Worm (Caenorhabditis elegans): ENCODE measurements around the gene rsp-6.

The rsp-6 gene

ce11 chrIV:7764319-7764718, 26.7 kb downstream of the rsp-6 start:
- TF ChIP-seq jun-1 (tag; optimal IDR thresholded peaks at IDR 0.05) (no peak), zag-1 (tag; optimal IDR thresholded peaks at IDR 0.05) (no peak), lin-13 (GFP tag; optimal IDR thresholded peaks at IDR 0.05) (no peak), mef-2 (tag; optimal IDR thresholded peaks at IDR 0.05) (no peak), sptf-1 (tag; optimal IDR thresholded peaks at IDR 0.05) (no peak), dsc-1 (tag; optimal IDR thresholded peaks at IDR 0.05) (no peak), snpc-4 (tag; optimal IDR thresholded peaks at IDR 0.05) (no peak), pax-3 (tag; optimal IDR thresholded peaks at IDR 0.05) (no peak), tbx-2 (tag; optimal IDR thresholded peaks at IDR 0.05) (no peak), unc-86 (tag; optimal IDR thresholded peaks at IDR 0.05) (no peak), efl-1 (optimal IDR thresholded peaks at IDR 0.05) (no peak), efl-1 (GFP tag; optimal IDR thresholded peaks at IDR 0.05 in 1 of 2) (no peak), ceh-63 (GFP tag; optimal IDR thresholded peaks at IDR 0.05) (no peak)

ce11 chrIV:7763748-7764147, 27.3 kb downstream of the rsp-6 start, which contains the start of the genes C46A5.6 and C46A5.1:
Gene C46A5.6 (minus strand): TSS chrIV:7763848.
Gene C46A5.1 (plus strand): TSS chrIV:7763931.
- no peak for TF ChIP-seq nhr-47 (tag; optimal IDR thresholded peaks at IDR 0.05)
- TF ChIP-seq nhr-28 (tag; optimal IDR thresholded peaks at IDR 0.05), result no peak
- TF ChIP-seq mdl-1 (tag; optimal IDR thresholded peaks at IDR 0.05), result no peak
- no peak for TF ChIP-seq zip-4 (GFP tag; optimal IDR thresholded peaks at IDR 0.05)
- no peak for TF ChIP-seq nhr-12 (tag; optimal IDR thresholded peaks at IDR 0.05)
- no peak for TF ChIP-seq hlh-4 (tag; optimal IDR thresholded peaks at IDR 0.05)
- TF ChIP-seq isw-1 (GFP tag; IDR thresholded peaks at IDR 0.05), result no peak
- no peak for TF ChIP-seq unc-62 (GFP tag; optimal IDR thresholded peaks at IDR 0.05)
- TF ChIP-seq irx-1 (tag; optimal IDR thresholded peaks at IDR 0.05), result no peak
- TF ChIP-seq vab-15 (tag; optimal IDR thresholded peaks at IDR 0.05), result no peak
- no peak for TF ChIP-seq dsc-1 (tag; optimal IDR thresholded peaks at IDR 0.05)
- no peak for TF ChIP-seq nhr-84 (tag; optimal IDR thresholded peaks at IDR 0.05)
- no peak for TF ChIP-seq zag-1 (tag; optimal IDR thresholded peaks at IDR 0.05)
- TF ChIP-seq fkh-10 (GFP tag; optimal IDR thresholded peaks at IDR 0.05), result no peak
- TF ChIP-seq nhr-90 (tag; optimal IDR thresholded peaks at IDR 0.05; ENCODE audit: poor library complexity), result no peak
- TF ChIP-seq hlh-17 (GFP tag; optimal IDR thresholded peaks at IDR 0.05; ENCODE audit: borderline replicate concordance), result no peak
- TF ChIP-seq ztf-11 (tag; optimal IDR thresholded peaks at IDR 0.05), result no peak
- TF ChIP-seq ceh-8 (GFP tag; optimal IDR thresholded peaks at IDR 0.05), result no peak

DNA sequence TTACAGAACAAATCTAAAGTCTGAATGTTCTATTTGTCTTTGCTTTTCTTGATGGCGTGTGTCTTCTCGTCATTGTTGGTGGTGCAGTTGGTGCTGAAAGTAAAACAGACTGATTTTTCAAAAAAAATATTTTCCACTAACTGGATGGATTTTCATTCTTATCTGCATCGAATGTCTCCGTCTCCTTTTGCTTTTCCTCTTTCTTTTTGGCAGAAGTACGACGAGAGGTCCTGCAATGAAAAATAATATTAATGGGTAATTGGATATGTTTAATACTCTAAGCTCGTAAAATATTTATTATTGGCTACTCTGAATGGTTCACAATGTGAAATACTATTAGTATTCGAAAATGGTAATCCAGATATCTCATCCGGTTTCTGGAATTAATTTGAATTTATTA, 30.9 kb downstream of the rsp-6 start, which contains the start of gene del-7:
Gene del-7 (plus strand): TSS at position 301 of the 400 bp plus-strand sequence.
- TF ChIP-seq egl-27 (tag; optimal IDR thresholded peaks at IDR 0.05) (no peak), efl-1 (optimal IDR thresholded peaks at IDR 0.05) (no peak), efl-1 (GFP tag; optimal IDR thresholded peaks at IDR 0.05 in 1 of 2) (no peak), tlp-1 (tag; optimal IDR thresholded peaks at IDR 0.05) (no peak), ztf-11 (tag; optimal IDR thresholded peaks at IDR 0.05) (no peak), grh-1 (GFP tag; IDR thresholded peaks at IDR 0.05) (no peak)

DNA sequence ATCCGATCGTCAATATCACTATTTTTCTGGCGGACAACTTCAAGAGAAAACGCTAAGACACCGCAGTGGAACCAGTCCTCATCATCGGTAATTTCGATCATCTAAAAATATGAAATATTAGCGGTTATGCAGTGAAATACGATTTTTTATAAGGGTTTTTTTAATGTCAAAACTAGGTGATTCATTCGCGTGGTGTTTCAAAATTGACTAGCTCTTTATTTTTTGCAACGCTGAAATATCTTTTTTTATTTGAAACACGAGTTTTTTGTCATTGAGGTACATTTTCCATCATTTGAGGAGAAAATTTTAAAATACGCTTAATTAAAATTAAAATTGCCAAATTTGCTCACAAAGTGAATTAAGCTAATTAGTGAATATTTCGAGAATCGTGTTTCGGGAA, 31.5 kb downstream of the rsp-6 start, which contains the start of gene dsb-3:
Gene dsb-3 (minus strand): TSS at position 101 of the 400 bp plus-strand sequence.
- TF ChIP-seq ceh-90 (tag; optimal IDR thresholded peaks at IDR 0.05) (no peak), nhr-90 (tag; optimal IDR thresholded peaks at IDR 0.05; ENCODE audit: poor library complexity) (no peak), nhr-12 (tag; optimal IDR thresholded peaks at IDR 0.05) (no peak), ztf-4 (tag; optimal IDR thresholded peaks at IDR 0.05) (no peak), tbx-2 (tag; optimal IDR thresholded peaks at IDR 0.05) (no peak), unc-30 (tag; optimal IDR thresholded peaks at IDR 0.05) (no peak), mab-9 (GFP tag; IDR thresholded peaks at IDR 0.05) (no peak)

- TF ChIP-seq ceh-90 (tag; optimal IDR thresholded peaks at IDR 0.05), result no peak
- TF ChIP-seq ceh-8 (GFP tag; optimal IDR thresholded peaks at IDR 0.05), result no peak
- TF ChIP-seq elt-3 (tag; optimal IDR thresholded peaks at IDR 0.05), result no peak
- TF ChIP-seq zag-1 (tag; optimal IDR thresholded peaks at IDR 0.05), result no peak
- TF ChIP-seq lin-14 (GFP tag; optimal IDR thresholded peaks at IDR 0.05), result no peak
- no peak for TF ChIP-seq Y116A8C.19 (tag; optimal IDR thresholded peaks at IDR 0.05; ENCODE audit: borderline replicate concordance)
- no peak for TF ChIP-seq mef-2 (tag; optimal IDR thresholded peaks at IDR 0.05)
- no peak for TF ChIP-seq zip-4 (GFP tag; optimal IDR thresholded peaks at IDR 0.05)
Measured at ce11 chrIV:7757245-7757644, 33.8 kb downstream of the rsp-6 start, which contains the start of gene C46A5.4. Gene C46A5.4 (minus strand): TSS chrIV:7757345.

Data from whole organism, L1 larva.